Fruit fly (Drosophila melanogaster): Measurements from ENCODE around the gene Gdi.

Gene Gdi

DNA sequence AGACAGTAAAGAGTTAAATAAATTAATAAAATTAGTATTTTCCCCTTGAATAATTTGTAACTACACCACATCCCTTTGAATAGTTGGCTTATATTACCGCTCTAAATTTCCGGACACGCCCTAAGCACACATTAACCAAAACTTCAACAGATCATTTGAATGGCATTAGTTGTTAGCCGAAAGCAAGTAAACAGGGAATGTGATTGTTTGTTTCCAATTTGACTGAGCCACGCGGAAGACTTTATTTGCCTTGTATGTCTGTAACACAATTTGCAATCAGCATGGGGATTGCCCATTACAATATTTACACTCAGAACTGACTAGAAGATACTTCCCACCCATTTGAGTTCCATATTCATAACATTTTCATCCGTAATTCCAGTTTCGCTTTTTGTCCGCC lies 15.0 kb upstream of the Gdi start:
- TF ChIP-seq CG8478 (optimal IDR thresholded peaks at IDR 0.05): no peak
- TF ChIP-seq CTCF (optimal IDR thresholded peaks at IDR 0.05): no peak

DNA sequence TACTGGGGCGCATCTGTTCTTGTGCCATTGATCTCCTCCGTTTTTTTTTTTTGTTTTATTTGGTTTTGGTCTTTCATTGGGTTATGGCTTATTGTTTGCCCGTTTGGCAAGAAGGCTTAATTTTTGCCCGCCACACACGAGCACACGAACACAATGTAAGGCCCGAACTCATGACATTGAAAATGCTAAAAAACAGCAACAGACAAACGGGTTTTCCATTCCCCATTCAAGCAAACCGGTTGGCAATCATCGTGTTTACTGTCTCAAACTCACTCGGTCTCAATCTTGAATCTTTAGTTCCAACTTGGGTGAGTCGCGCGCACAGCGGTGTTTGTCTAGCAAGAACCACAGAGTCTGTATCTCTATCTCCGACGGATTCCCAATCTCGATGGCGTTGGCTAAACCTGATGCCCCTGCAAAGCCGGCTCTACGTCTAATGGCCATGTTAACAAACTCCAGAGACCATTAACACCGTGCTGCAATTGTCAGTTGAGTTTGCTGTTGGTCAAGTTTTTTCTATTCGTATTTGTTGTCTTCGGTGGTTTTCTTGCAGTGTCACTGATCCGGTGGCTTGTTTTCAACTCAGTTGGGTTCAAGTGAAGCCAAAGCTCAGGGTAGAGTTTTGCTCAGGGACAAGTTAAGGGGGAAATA lies 14.0 kb upstream of the Gdi start:
- TF ChIP-seq CG8478 (optimal IDR thresholded peaks at IDR 0.05) (no peak), CTCF (optimal IDR thresholded peaks at IDR 0.05) (no peak)

DNA sequence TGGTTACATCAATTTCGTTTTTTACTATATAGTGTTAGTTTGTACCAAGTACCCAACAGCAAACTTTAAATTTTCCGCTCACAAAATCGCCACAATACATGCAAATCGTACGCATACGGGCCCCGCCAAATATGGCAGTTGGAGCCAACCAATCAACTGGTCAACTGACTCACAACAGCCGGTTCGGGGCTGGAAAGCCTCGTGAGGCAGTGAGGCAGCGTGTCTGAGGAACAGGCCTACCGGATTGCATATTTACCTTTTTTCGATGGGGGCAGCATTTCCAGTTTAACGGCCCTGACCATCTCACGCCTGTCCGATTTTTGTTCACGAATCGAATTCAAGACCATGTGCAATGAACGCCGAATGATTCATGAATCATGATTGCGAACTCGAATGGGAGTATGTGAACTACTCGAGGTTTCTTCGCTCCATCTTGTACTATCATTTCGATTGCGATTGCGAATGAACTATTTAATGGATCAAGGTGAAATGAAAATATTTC lies 11.9 kb upstream of the Gdi start:
- TF ChIP-seq CG8478 (optimal IDR thresholded peaks at IDR 0.05) (no peak), CTCF (optimal IDR thresholded peaks at IDR 0.05) (no peak)

DNA sequence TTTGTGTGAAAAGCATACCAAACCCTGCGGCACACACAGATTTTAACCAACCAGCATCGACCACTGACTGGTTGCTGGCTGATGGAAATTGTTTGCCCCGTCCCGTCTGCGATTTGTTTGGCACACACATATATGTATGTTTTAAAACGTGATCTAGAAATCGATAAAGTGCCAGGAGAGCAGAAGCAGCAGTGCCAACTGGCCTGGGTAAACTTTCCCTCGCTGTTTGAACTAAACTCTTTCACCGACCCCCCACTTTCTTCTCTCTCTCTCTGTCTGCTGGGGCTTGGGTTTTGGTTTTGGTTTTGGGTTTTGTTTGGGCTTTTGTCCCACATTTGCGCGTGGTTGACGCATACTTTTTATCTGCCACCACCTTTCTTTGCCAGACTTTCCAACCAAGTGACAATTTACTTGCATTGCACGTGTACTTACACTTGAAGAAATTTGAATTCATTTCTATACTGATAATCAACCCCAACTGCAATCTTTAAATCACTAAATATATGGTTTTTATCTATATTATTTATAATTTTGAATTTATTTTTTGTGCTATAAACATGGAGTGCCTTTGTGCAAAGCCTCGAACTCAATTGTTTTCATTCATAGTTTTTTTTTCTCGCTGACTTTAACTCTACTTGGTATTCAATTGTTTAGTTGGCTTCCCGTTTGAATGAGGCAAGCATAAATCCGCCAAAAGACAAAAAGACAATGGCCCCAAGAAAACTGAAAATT lies 10.9 kb upstream of the Gdi start:
- TF ChIP-seq CG8478 (optimal IDR thresholded peaks at IDR 0.05): no peak
- no peak for TF ChIP-seq CTCF (optimal IDR thresholded peaks at IDR 0.05)

dm6 chr2L:9502786-9503443 lies 8.2 kb upstream of the Gdi start:
- no peak for TF ChIP-seq CTCF (optimal IDR thresholded peaks at IDR 0.05)
- no peak for TF ChIP-seq CG8478 (optimal IDR thresholded peaks at IDR 0.05)

- no peak for TF ChIP-seq CTCF (optimal IDR thresholded peaks at IDR 0.05)
- TF ChIP-seq CG8478 (optimal IDR thresholded peaks at IDR 0.05): no peak
Observed at dm6 chr2L:9500454-9500853, 5.8 kb upstream of the Gdi start.

DNA sequence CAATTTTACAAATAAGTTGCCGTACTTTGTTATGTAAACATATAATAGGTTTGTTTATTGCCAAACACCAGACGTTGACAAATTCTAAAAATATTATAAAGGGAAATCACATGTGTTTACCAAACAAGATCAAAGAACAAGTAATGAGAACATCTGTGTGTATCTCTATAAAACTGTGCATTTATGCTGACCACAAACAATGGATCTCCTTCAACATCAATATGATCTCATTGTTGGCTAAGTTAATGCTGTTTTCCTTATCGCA lies 4.2 kb upstream of the Gdi start:
- no peak for TF ChIP-seq CTCF (optimal IDR thresholded peaks at IDR 0.05)
- TF ChIP-seq CG8478 (optimal IDR thresholded peaks at IDR 0.05): no peak

- TF ChIP-seq CG8478 (optimal IDR thresholded peaks at IDR 0.05) (no peak), CTCF (optimal IDR thresholded peaks at IDR 0.05) (no peak)
Observed at dm6 chr2L:9498185-9498984, 3.7 kb upstream of the Gdi start.

DNA sequence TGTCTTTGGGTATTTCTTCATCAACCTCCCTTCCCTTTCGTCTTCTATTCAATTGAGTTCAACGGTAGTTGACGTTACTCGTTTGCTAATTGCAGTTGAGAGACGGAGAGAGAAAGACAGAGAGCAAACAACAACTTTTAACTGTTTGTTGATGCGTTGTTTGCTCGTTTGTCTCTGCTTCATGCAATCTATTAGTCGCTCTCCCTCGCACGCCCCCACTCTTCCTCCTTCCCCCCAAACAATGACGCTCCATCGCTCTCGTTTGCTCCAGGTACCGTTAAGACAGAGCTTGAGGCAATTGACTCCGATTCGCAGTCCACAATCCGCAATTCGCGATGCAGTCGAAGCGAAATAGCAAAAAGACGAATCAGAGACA lies 2.6 kb upstream of the Gdi start:
- TF ChIP-seq CTCF (optimal IDR thresholded peaks at IDR 0.05) (no peak), CG8478 (optimal IDR thresholded peaks at IDR 0.05) (no peak)

DNA sequence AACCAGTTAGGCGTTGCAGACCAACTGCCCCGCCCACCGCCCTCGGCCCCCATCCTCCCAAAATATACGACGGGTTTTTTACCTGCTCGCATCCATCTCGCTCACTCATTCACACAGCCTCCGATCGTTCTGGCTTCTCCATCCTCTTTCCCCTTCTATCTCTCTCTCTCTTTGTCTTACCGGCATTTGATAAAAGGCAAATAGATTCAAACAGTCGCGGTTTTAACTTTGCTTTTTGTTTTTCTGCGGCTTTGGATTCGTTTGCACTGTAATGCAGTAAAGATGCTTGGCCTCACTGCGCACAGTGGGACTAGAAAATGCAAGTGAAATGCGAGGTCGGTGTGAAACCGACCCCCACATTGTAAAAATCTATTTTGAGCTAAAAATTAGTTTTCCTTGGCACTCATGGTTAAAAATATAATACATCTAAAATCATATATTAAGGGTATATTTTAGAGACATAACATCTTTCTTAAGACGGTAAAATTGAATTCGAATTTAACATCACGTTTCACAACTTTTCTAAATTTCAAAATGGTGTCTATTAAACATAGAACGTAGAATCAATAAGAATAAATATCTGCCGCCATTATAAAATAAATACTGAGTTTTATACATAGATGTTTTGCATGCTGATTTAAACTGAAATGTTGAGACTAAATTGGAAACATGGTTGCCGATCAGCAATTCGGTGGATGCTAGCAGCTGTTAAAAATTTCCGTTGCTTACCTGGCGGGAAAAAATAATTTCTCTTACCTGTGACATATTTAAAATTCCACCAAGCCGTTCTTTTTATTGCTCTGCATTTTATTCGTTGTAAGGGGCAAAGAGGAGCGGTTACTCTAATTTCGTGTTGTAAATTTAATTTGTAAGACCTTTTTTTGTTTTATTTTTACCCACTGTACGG lies 2.0 kb upstream of the Gdi start:
- TF ChIP-seq CTCF (optimal IDR thresholded peaks at IDR 0.05) (no peak), CG8478 (optimal IDR thresholded peaks at IDR 0.05) (no peak)

DNA sequence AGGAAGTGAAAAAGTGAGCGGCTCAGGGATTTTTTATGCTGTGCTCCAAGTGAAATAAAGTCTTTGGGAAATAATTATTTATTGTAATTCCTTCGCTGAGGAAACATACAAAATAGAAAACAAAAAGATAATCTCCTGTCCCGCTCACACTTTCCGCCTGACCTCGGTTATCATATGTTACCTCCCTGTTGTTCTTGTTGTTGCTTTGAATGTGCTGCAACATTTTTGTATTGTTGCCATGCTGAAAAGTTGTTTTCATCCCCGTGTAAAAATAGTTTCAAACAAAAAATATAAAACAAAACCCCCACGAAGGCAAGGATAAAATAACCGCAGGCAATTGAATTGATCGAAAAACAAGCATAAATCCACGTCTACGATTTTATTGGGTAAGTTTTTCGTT lies 1.2 kb upstream of the Gdi start:
- no peak for TF ChIP-seq CTCF (optimal IDR thresholded peaks at IDR 0.05)
- TF ChIP-seq CG8478 (optimal IDR thresholded peaks at IDR 0.05): no peak

dm6 chr2L:9495418-9495779 lies 723 bp upstream of the Gdi start, which contains the start of gene CG33298:
TSS of gene CG33298 (plus strand) at chr2L:9495474.
- TF ChIP-seq CTCF (optimal IDR thresholded peaks at IDR 0.05) (no peak), CG8478 (optimal IDR thresholded peaks at IDR 0.05) (no peak)

DNA sequence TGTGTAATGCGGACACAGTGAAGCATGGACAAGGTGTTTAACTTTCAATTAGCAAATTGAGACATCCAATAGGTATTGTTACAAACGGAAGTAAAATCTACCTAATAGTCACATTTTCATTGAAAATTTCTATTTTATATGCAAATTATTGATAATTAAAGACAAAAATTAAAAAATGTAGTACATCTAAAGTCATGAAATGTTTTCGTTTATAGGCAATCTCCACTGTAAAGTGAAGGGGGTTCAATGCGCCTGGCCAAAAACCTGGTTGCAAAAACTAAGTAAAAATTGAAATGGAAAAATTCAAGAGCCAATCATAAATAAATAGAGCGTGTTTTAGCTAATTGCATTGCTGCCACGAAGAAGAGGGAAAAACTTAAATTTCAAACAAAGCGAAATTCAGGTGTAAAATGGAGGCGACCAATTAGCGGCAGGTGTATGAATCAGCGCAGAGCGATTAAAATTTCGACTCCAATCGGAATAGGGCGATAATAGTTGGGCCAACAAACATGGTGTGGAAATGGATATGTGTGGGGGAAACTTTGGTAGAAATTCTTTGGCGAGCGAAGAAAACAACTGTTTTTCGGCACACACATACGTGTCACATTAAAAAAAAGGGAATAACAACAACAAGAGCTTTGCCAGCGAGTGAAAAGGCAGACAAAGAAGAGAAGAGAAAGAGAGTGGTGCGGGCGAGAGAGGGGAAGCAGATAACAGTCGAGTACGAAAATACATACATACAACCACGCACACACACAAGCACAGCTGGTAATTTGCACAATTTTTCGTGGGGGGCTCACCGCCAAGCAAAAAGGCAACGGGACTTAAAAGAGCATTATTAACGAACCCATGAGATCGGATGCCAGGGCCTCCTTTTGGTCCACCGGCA lies 1.1 kb downstream of the Gdi start:
- TF ChIP-seq CTCF (optimal IDR thresholded peaks at IDR 0.05) (no peak), CG8478 (optimal IDR thresholded peaks at IDR 0.05) (no peak)

Data from S2 (cell line).